Worm (Caenorhabditis elegans) whole organism, L4 larva: ENCODE results near the gene skpt-1.
A peak's percentile ranks its signal among the peaks of the same experiment; 100 is the strongest.

ENCODE experiments used
- D1046.2 ChIP-seq: fragments of 200-800 bp; sonication (Bioruptor generic); IDR thresholded peaks from 2 replicates; pipeline ENCODE4 v1.3.6; 2022; ENCODE audit warnings: missing genetic modification characterization, missing compliant biosample characterization
- F10B5.3 ChIP-seq: sonication (generic microtip); optimal IDR thresholded peaks from 2 replicates; lab custom pipeline; 2016; ENCODE audit warnings: mild to moderate bottlenecking, missing genetic modification characterization, missing compliant biosample characterization
- F37D6.2 ChIP-seq: sonication (generic microtip); optimal IDR thresholded peaks from 2 replicates; lab custom pipeline; 2016; ENCODE audit warnings: mild to moderate bottlenecking, missing genetic modification characterization, missing compliant biosample characterization
- T20F7.1 ChIP-seq: fragments of 200-800 bp; sonication (Bioruptor generic); optimal IDR thresholded peaks from 2 replicates; lab custom pipeline; 2018; ENCODE audit warnings: mild to moderate bottlenecking, missing genetic modification characterization, missing compliant biosample characterization
- Y48G9A.11 ChIP-seq: fragments of 200-800 bp; sonication (Bioruptor generic); IDR thresholded peaks from 2 replicates; pipeline ENCODE4 v1.3.6; 2022; ENCODE audit warnings: missing genetic modification reagents, missing genetic modification characterization, missing compliant biosample characterization
- Y5F2A.4 ChIP-seq: fragments of 200-800 bp; sonication (Bioruptor generic); optimal IDR thresholded peaks from 2 replicates; lab custom pipeline; 2018; ENCODE audit warnings: mild to moderate bottlenecking, missing genetic modification characterization, missing compliant biosample characterization
- Y75B8A.6 ChIP-seq: fragments of 200-800 bp; sonication (Bioruptor generic); IDR thresholded peaks from 2 replicates; pipeline ENCODE4 v1.3.6; 2022; ENCODE audit warnings: missing genetic modification reagents, missing genetic modification characterization, missing compliant biosample characterization
- ZK337.2 ChIP-seq: fragments of 200-800 bp; sonication (Bioruptor generic); IDR thresholded peaks from 2 replicates; pipeline ENCODE4 v1.3.6; 2022; ENCODE audit warnings: missing genetic modification reagents, missing genetic modification characterization, missing compliant biosample characterization
- ctbp-1 ChIP-seq: fragments of 200-800 bp; sonication (Bioruptor generic); IDR thresholded peaks from 2 replicates; pipeline ENCODE4 v1.3.6; 2022; ENCODE audit warnings: missing genetic modification reagents, missing genetic modification characterization, missing compliant biosample characterization
- daf-16 ChIP-seq, 3 experiments: sonication (generic microtip); optimal IDR thresholded peaks; 2 replicates each; lab custom pipeline; 2016 to 2017; ENCODE audit warnings: missing genetic modification characterization in 3 of 3, missing genetic modification reagents in 3 of 3, mild to moderate bottlenecking in 2 of 3, missing compliant biosample characterization in 2 of 3, missing biosample characterization in 1 of 3, moderate library complexity in 1 of 3
- daf-8 ChIP-seq: fragments of 200-800 bp; sonication (Bioruptor generic); IDR thresholded peaks from 2 replicates; pipeline ENCODE4 v1.3.6; 2022; ENCODE audit warnings: missing genetic modification characterization, missing compliant biosample characterization
- dmd-6 ChIP-seq: fragments of 200-800 bp; sonication (Bioruptor generic); IDR thresholded peaks from 2 replicates; pipeline ENCODE4 v1.3.6; 2022; ENCODE audit warnings: missing genetic modification reagents, missing genetic modification characterization, missing compliant biosample characterization
- egl-43 ChIP-seq: fragments of 200-800 bp; sonication (Bioruptor generic); IDR thresholded peaks from 2 replicates; pipeline ENCODE4 v1.3.6; 2022; ENCODE audit warnings: missing genetic modification reagents, missing genetic modification characterization, missing compliant biosample characterization
- fos-1 ChIP-seq: fragments of 150-350 bp; optimal IDR thresholded peaks from 2 replicates; lab custom pipeline; 2014; ENCODE audit warnings: missing biosample characterization, missing genetic modification characterization
- gei-8 ChIP-seq: fragments of 200-800 bp; sonication (Bioruptor generic); optimal IDR thresholded peaks from 2 replicates; lab custom pipeline; 2018; ENCODE audit warnings: mild to moderate bottlenecking, missing genetic modification characterization, missing compliant biosample characterization
- hif-1 ChIP-seq, 2 experiments: sonication (generic microtip); optimal IDR thresholded peaks; 2 replicates each; lab custom pipeline; 2016 to 2017; ENCODE audit warnings: missing compliant biosample characterization in 2 of 2, missing genetic modification characterization in 2 of 2, missing genetic modification reagents in 2 of 2, missing genotype in 2 of 2, mild to moderate bottlenecking in 1 of 2
- hlh-30 ChIP-seq: sonication (generic microtip); optimal IDR thresholded peaks from 2 replicates; lab custom pipeline; 2017; ENCODE audit warnings: antibody characterized with exemption, mild to moderate bottlenecking, missing genetic modification characterization, missing compliant biosample characterization; ENCODE audit not compliant: insufficient read depth
- hmg-1.1 ChIP-seq: fragments of 200-800 bp; sonication (Bioruptor generic); IDR thresholded peaks from 2 replicates; pipeline ENCODE4 v1.3.6; 2022; ENCODE audit warnings: missing genetic modification reagents, missing genetic modification characterization, missing compliant biosample characterization
- lin-1 ChIP-seq: fragments of 200-800 bp; sonication (Bioruptor generic); IDR thresholded peaks from 2 replicates; pipeline ENCODE4 v1.3.6; 2022; ENCODE audit warnings: missing genetic modification reagents, missing genetic modification characterization, missing compliant biosample characterization
- lin-29 ChIP-seq: fragments of 200-800 bp; sonication (Bioruptor generic); IDR thresholded peaks from 2 replicates; pipeline ENCODE4 v1.3.6; 2022; ENCODE audit warnings: missing genetic modification reagents, missing genetic modification characterization, missing compliant biosample characterization
- madf-5 ChIP-seq, 2 experiments: fragments of 200-800 bp; sonication (Bioruptor generic); IDR thresholded peaks; 2 replicates each; pipeline ENCODE4 v1.3.6; 2022; ENCODE audit warnings: missing compliant biosample characterization in 2 of 2, missing genetic modification characterization in 2 of 2
- mdl-1 ChIP-seq, 2 experiments: fragments of 150-350 bp in 1 of 2; sonication (generic microtip) in 1 of 2; optimal IDR thresholded peaks; 2 replicates each; lab custom pipeline; 2014 to 2017; ENCODE audit warnings: missing biosample characterization in 2 of 2, missing genetic modification characterization in 2 of 2
- mep-1 ChIP-seq: fragments of 150-350 bp; sonication (generic microtip); optimal IDR thresholded peaks from 3 replicates; lab custom pipeline; 2014; ENCODE audit warnings: missing biosample characterization, missing genetic modification characterization
- mes-2 ChIP-seq: sonication (generic microtip); optimal IDR thresholded peaks from 2 replicates; lab custom pipeline; 2016; ENCODE audit warnings: missing genotype, mild to moderate bottlenecking, missing genetic modification characterization, missing compliant biosample characterization; ENCODE audit not compliant: poor library complexity, severe bottlenecking
- nhr-10 ChIP-seq: fragments of 150-350 bp; optimal IDR thresholded peaks from 2 replicates; lab custom pipeline; 2014; ENCODE audit warnings: missing biosample characterization, missing genetic modification characterization
- nhr-11 ChIP-seq: fragments of 150-350 bp; optimal IDR thresholded peaks from 2 replicates; lab custom pipeline; 2014; ENCODE audit warnings: missing biosample characterization, missing genetic modification characterization
- nhr-237 ChIP-seq: sonication (generic microtip); optimal IDR thresholded peaks from 2 replicates; lab custom pipeline; 2017; ENCODE audit warnings: missing biosample characterization, missing genetic modification characterization
- nhr-25 ChIP-seq: sonication (generic microtip); optimal IDR thresholded peaks from 2 replicates; lab custom pipeline; 2017; ENCODE audit warnings: missing genetic modification characterization, mild to moderate bottlenecking, missing compliant biosample characterization, antibody characterized with exemption, moderate library complexity, borderline replicate concordance; ENCODE audit not compliant: insufficient read depth
- nhr-28 ChIP-seq: fragments of 150-350 bp; optimal IDR thresholded peaks from 2 replicates; lab custom pipeline; 2014; ENCODE audit warnings: missing biosample characterization, missing genetic modification characterization
- nhr-41 ChIP-seq: fragments of 200-800 bp; sonication (Bioruptor generic); IDR thresholded peaks from 2 replicates; pipeline ENCODE4 v1.3.6; 2022; ENCODE audit warnings: missing genetic modification reagents, missing genetic modification characterization, missing compliant biosample characterization
- nhr-42 ChIP-seq: fragments of 200-800 bp; sonication (Bioruptor generic); IDR thresholded peaks from 2 replicates; pipeline ENCODE4 v1.3.6; 2022; ENCODE audit warnings: missing genetic modification characterization, missing compliant biosample characterization
- saeg-2 ChIP-seq: fragments of 200-800 bp; sonication (Bioruptor generic); IDR thresholded peaks from 2 replicates; pipeline ENCODE4 v1.3.6; 2022; ENCODE audit warnings: missing genetic modification reagents, missing genetic modification characterization, missing compliant biosample characterization
- sdz-12 ChIP-seq: fragments of 200-800 bp; sonication (Bioruptor generic); optimal IDR thresholded peaks from 2 replicates; lab custom pipeline; 2018; ENCODE audit warnings: mild to moderate bottlenecking, missing genetic modification characterization, missing compliant biosample characterization
- snpc-4 ChIP-seq: fragments of 150-350 bp; optimal IDR thresholded peaks from 2 replicates; lab custom pipeline; 2014; ENCODE audit warnings: missing biosample characterization, missing genetic modification characterization
- spr-1 ChIP-seq: sonication (generic microtip); optimal IDR thresholded peaks from 2 replicates; lab custom pipeline; 2016; ENCODE audit warnings: mild to moderate bottlenecking, missing genetic modification characterization, missing compliant biosample characterization
- tag-97 ChIP-seq: fragments of 200-800 bp; sonication (Bioruptor generic); IDR thresholded peaks from 2 replicates; pipeline ENCODE4 v1.3.6; 2022; ENCODE audit warnings: missing genetic modification characterization, missing compliant biosample characterization
- tra-1 ChIP-seq: fragments of 200-800 bp; sonication (Bioruptor generic); IDR thresholded peaks from 2 replicates; pipeline ENCODE4 v1.3.6; 2022; ENCODE audit warnings: missing genetic modification reagents, missing genetic modification characterization, missing compliant biosample characterization
- unc-62 ChIP-seq, 3 experiments: fragments of 150-350 bp in 1 of 3; sonication (generic microtip); optimal IDR thresholded peaks in 2 of 3; peaks in 1 of 3; 1 replicate in 1 of 3; 2 replicates in 2 of 3; lab custom pipeline; 2014 to 2017; ENCODE audit warnings: missing biosample characterization in 3 of 3, missing genetic modification characterization in 3 of 3, missing genetic modification reagents in 3 of 3, missing genotype in 1 of 3
- zag-1 ChIP-seq: fragments of 150-350 bp; optimal IDR thresholded peaks from 2 replicates; lab custom pipeline; 2014; ENCODE audit warnings: missing biosample characterization, missing genetic modification characterization
- zip-11 ChIP-seq: fragments of 200-800 bp; sonication (Bioruptor generic); IDR thresholded peaks from 2 replicates; pipeline ENCODE4 v1.3.6; 2022; ENCODE audit warnings: missing genetic modification characterization, missing compliant biosample characterization
- zip-2 ChIP-seq: fragments of 150-350 bp; optimal IDR thresholded peaks from 2 replicates; lab custom pipeline; 2014; ENCODE audit warnings: missing biosample characterization, missing genetic modification characterization

skpt-1 gene

ce11 chrIII:5469090-5469489 is 20.9 kb upstream of the skpt-1 start:
- TF ChIP-seq egl-43, result no peak
- no peak for TF ChIP-seq saeg-2
- TF ChIP-seq sdz-12 (GFP tag; lab: Kevin White, UChicago), result no peak
- no peak for TF ChIP-seq Y5F2A.4
- TF ChIP-seq T20F7.1 (GFP tag; lab: Kevin White, UChicago), result no peak
- no peak for TF ChIP-seq fos-1 (tag; lab: Kevin White, UChicago)
- no peak for TF ChIP-seq hlh-30 (tag; lab: Kevin White, UChicago)
- no peak for TF ChIP-seq hif-1 (tag; optimal IDR thresholded peaks at IDR 0.05; lab: Kevin White, UChicago)
- TF ChIP-seq ctbp-1 (GFP tag; lab: Robert Waterston, UW), result no peak

ce11 chrIII:5464850-5465249 is 16.7 kb upstream of the skpt-1 start:
- TF ChIP-seq hlh-30 (tag; lab: Kevin White, UChicago), result no peak
- no peak for TF ChIP-seq nhr-25
- no peak for TF ChIP-seq hmg-1.1
- TF ChIP-seq daf-16 (GFP tag; optimal IDR thresholded peaks at IDR 0.05; lab: Kevin White, UChicago), result no peak
- TF ChIP-seq daf-16 (tag; optimal IDR thresholded peaks at IDR 0.05; lab: Kevin White, UChicago), result no peak
- no peak for TF ChIP-seq nhr-11 (tag; lab: Kevin White, UChicago)
- TF ChIP-seq nhr-28 (tag; lab: Kevin White, UChicago), result peak; percentile 5
- no peak for TF ChIP-seq Y48G9A.11 (GFP tag; lab: Robert Waterston, UW)
- TF ChIP-seq mes-2 (tag; lab: Kevin White, UChicago), result no peak
- TF ChIP-seq lin-29 (GFP tag; lab: Robert Waterston, UW), result no peak
- TF ChIP-seq gei-8 (GFP tag; lab: Kevin White, UChicago), result no peak
- no peak for TF ChIP-seq tag-97
- TF ChIP-seq lin-1, result no peak
- TF ChIP-seq unc-62 (GFP tag; optimal IDR thresholded peaks at IDR 0.05 in 1 of 2; lab: Kevin White, UChicago), result no peak
- no peak for TF ChIP-seq unc-62 (tag; optimal IDR thresholded peaks at IDR 0.05; lab: Kevin White, UChicago)
- TF ChIP-seq nhr-41 (GFP tag; lab: Robert Waterston, UW), result no peak
- TF ChIP-seq mdl-1 (tag; optimal IDR thresholded peaks at IDR 0.05; lab: Kevin White, UChicago), result peak in 1 of 2 experiments; percentile 10
- TF ChIP-seq ZK337.2 (GFP tag; lab: Robert Waterston, UW), result no peak

- TF ChIP-seq mep-1 (tag; lab: Kevin White, UChicago), result no peak
- TF ChIP-seq zag-1, result no peak
- no peak for TF ChIP-seq zip-2 (tag; lab: Kevin White, UChicago)
- TF ChIP-seq T20F7.1 (GFP tag; lab: Kevin White, UChicago), result no peak
- TF ChIP-seq dmd-6, result no peak
- no peak for TF ChIP-seq madf-5 (GFP tag; IDR thresholded peaks at IDR 0.05; lab: Robert Waterston, UW)
- no peak for TF ChIP-seq daf-8
- no peak for TF ChIP-seq Y5F2A.4
- no peak for TF ChIP-seq F37D6.2 (tag; lab: Kevin White, UChicago)
- TF ChIP-seq spr-1 (tag; lab: Kevin White, UChicago), result no peak
- no peak for TF ChIP-seq nhr-237 (tag; lab: Kevin White, UChicago)
- no peak for TF ChIP-seq Y75B8A.6 (GFP tag; lab: Robert Waterston, UW)
- TF ChIP-seq nhr-10, result no peak
- TF ChIP-seq zip-11 (GFP tag; lab: Robert Waterston, UW), result no peak
- no peak for TF ChIP-seq D1046.2 (GFP tag; lab: Robert Waterston, UW)
- no peak for TF ChIP-seq nhr-42 (GFP tag; lab: Robert Waterston, UW)
- no peak for TF ChIP-seq snpc-4
- no peak for TF ChIP-seq tra-1 (GFP tag; lab: Robert Waterston, UW)
- TF ChIP-seq F10B5.3 (tag; lab: Kevin White, UChicago), result no peak
These were observed 15.9 kb upstream of the skpt-1 start, which contains the start of gene F48E8.2 for ce11 chrIII:5464077-5464476. Gene F48E8.2, plus strand, starts transcription at chrIII:5464377.
